Worm (Caenorhabditis elegans) whole organism, L4 larva: ENCODE results near the gene tpst-1.

ENCODE experiments used
- F10B5.3 ChIP-seq: sonication (generic microtip); optimal IDR thresholded peaks from 2 replicates; lab custom pipeline; 2016; ENCODE audit warnings: mild to moderate bottlenecking, missing genetic modification characterization, missing compliant biosample characterization
- F44E2.7 ChIP-seq: fragments of 200-800 bp; sonication (Bioruptor generic); IDR thresholded peaks from 2 replicates; pipeline ENCODE4 v2.1.2; 2022; ENCODE audit warnings: missing genetic modification characterization, missing compliant biosample characterization
- F49E8.2 ChIP-seq: sonication (generic microtip); optimal IDR thresholded peaks from 2 replicates; lab custom pipeline; 2016; ENCODE audit warnings: missing compliant biosample characterization, mild to moderate bottlenecking, missing genetic modification characterization, borderline replicate concordance
- R02D3.7 ChIP-seq: fragments of 150-350 bp; sonication (generic microtip); optimal IDR thresholded peaks from 3 replicates; lab custom pipeline; 2014; ENCODE audit warnings: missing biosample characterization, missing genetic modification characterization
- Y48G9A.11 ChIP-seq: fragments of 200-800 bp; sonication (Bioruptor generic); IDR thresholded peaks from 2 replicates; pipeline ENCODE4 v1.3.6; 2022; ENCODE audit warnings: missing genetic modification reagents, missing genetic modification characterization, missing compliant biosample characterization
- Y5F2A.4 ChIP-seq: fragments of 200-800 bp; sonication (Bioruptor generic); optimal IDR thresholded peaks from 2 replicates; lab custom pipeline; 2018; ENCODE audit warnings: mild to moderate bottlenecking, missing genetic modification characterization, missing compliant biosample characterization
- Y75B8A.6 ChIP-seq: fragments of 200-800 bp; sonication (Bioruptor generic); IDR thresholded peaks from 2 replicates; pipeline ENCODE4 v1.3.6; 2022; ENCODE audit warnings: missing genetic modification reagents, missing genetic modification characterization, missing compliant biosample characterization
- ZK337.2 ChIP-seq: fragments of 200-800 bp; sonication (Bioruptor generic); IDR thresholded peaks from 2 replicates; pipeline ENCODE4 v1.3.6; 2022; ENCODE audit warnings: missing genetic modification reagents, missing genetic modification characterization, missing compliant biosample characterization
- ama-1 ChIP-seq: fragments of 150-350 bp; optimal IDR thresholded peaks from 2 replicates; lab custom pipeline; 2014; ENCODE audit warnings: inconsistent platforms, mixed read lengths
- arid-1 ChIP-seq: fragments of 200-800 bp; sonication (Bioruptor generic); conservative IDR thresholded peaks from 2 replicates; pipeline ENCODE4 v1.3.6; 2022; ENCODE audit warnings: missing genetic modification reagents, missing genetic modification characterization, missing compliant biosample characterization
- ceh-44 ChIP-seq: fragments of 200-800 bp; sonication (Bioruptor generic); IDR thresholded peaks from 2 replicates; pipeline ENCODE4 v1.3.6; 2022; ENCODE audit warnings: missing genetic modification reagents, missing genetic modification characterization, missing compliant biosample characterization
- ceh-82 ChIP-seq: sonication (generic microtip); optimal IDR thresholded peaks from 2 replicates; lab custom pipeline; 2017; ENCODE audit warnings: missing biosample characterization, missing genetic modification characterization
- ctbp-1 ChIP-seq: fragments of 200-800 bp; sonication (Bioruptor generic); IDR thresholded peaks from 2 replicates; pipeline ENCODE4 v1.3.6; 2022; ENCODE audit warnings: missing genetic modification reagents, missing genetic modification characterization, missing compliant biosample characterization
- daf-16 ChIP-seq, 3 experiments: sonication (generic microtip); optimal IDR thresholded peaks; 2 replicates each; lab custom pipeline; 2016 to 2017; ENCODE audit warnings: missing genetic modification characterization in 3 of 3, missing genetic modification reagents in 3 of 3, mild to moderate bottlenecking in 2 of 3, missing compliant biosample characterization in 2 of 3, missing biosample characterization in 1 of 3, moderate library complexity in 1 of 3
- daf-8 ChIP-seq: fragments of 200-800 bp; sonication (Bioruptor generic); IDR thresholded peaks from 2 replicates; pipeline ENCODE4 v1.3.6; 2022; ENCODE audit warnings: missing genetic modification characterization, missing compliant biosample characterization
- dmd-8 ChIP-seq: fragments of 200-800 bp; sonication (Bioruptor generic); IDR thresholded peaks from 2 replicates; pipeline ENCODE4 v1.3.6; 2022; ENCODE audit warnings: missing genetic modification characterization, missing compliant biosample characterization
- duxl-1 ChIP-seq: sonication (generic microtip); optimal IDR thresholded peaks from 2 replicates; lab custom pipeline; 2016; ENCODE audit warnings: mild to moderate bottlenecking, missing genetic modification characterization, moderate library complexity, missing compliant biosample characterization; ENCODE audit not compliant: poor library complexity
- hif-1 ChIP-seq, 2 experiments: sonication (generic microtip); optimal IDR thresholded peaks; 2 replicates each; lab custom pipeline; 2016 to 2017; ENCODE audit warnings: missing compliant biosample characterization in 2 of 2, missing genetic modification characterization in 2 of 2, missing genetic modification reagents in 2 of 2, missing genotype in 2 of 2, mild to moderate bottlenecking in 1 of 2
- hlh-30 ChIP-seq: sonication (generic microtip); optimal IDR thresholded peaks from 2 replicates; lab custom pipeline; 2017; ENCODE audit warnings: antibody characterized with exemption, mild to moderate bottlenecking, missing genetic modification characterization, missing compliant biosample characterization; ENCODE audit not compliant: insufficient read depth
- lim-7 ChIP-seq: fragments of 200-800 bp; sonication (Bioruptor generic); IDR thresholded peaks from 2 replicates; pipeline ENCODE4 v1.3.6; 2022; ENCODE audit warnings: missing genetic modification characterization, missing compliant biosample characterization
- lin-1 ChIP-seq: fragments of 200-800 bp; sonication (Bioruptor generic); IDR thresholded peaks from 2 replicates; pipeline ENCODE4 v1.3.6; 2022; ENCODE audit warnings: missing genetic modification reagents, missing genetic modification characterization, missing compliant biosample characterization
- lin-39 ChIP-seq: fragments of 150-350 bp; optimal IDR thresholded peaks from 2 replicates; lab custom pipeline; 2014; ENCODE audit warnings: missing biosample characterization, missing genetic modification reagents, missing genetic modification characterization
- madf-9 ChIP-seq: fragments of 200-800 bp; sonication (Bioruptor generic); conservative IDR thresholded peaks from 2 replicates; pipeline ENCODE4 v1.3.6; 2022; ENCODE audit warnings: missing genetic modification reagents, missing genetic modification characterization, missing compliant biosample characterization
- mdl-1 ChIP-seq, 2 experiments: fragments of 150-350 bp in 1 of 2; sonication (generic microtip) in 1 of 2; optimal IDR thresholded peaks; 2 replicates each; lab custom pipeline; 2014 to 2017; ENCODE audit warnings: missing biosample characterization in 2 of 2, missing genetic modification characterization in 2 of 2
- mdt-29 ChIP-seq: fragments of 200-800 bp; sonication (Bioruptor generic); IDR thresholded peaks from 2 replicates; pipeline ENCODE4 v1.3.6; 2022; ENCODE audit warnings: missing genetic modification reagents, missing genetic modification characterization, missing compliant biosample characterization
- mep-1 ChIP-seq: fragments of 150-350 bp; sonication (generic microtip); optimal IDR thresholded peaks from 3 replicates; lab custom pipeline; 2014; ENCODE audit warnings: missing biosample characterization, missing genetic modification characterization
- mes-2 ChIP-seq: sonication (generic microtip); optimal IDR thresholded peaks from 2 replicates; lab custom pipeline; 2016; ENCODE audit warnings: missing genotype, mild to moderate bottlenecking, missing genetic modification characterization, missing compliant biosample characterization; ENCODE audit not compliant: poor library complexity, severe bottlenecking
- mxl-3 ChIP-seq: fragments of 200-800 bp; sonication (Bioruptor generic); optimal IDR thresholded peaks from 2 replicates; lab custom pipeline; 2018; ENCODE audit warnings: mild to moderate bottlenecking, missing genetic modification characterization, missing compliant biosample characterization
- nhr-102 ChIP-seq: sonication (generic microtip); optimal IDR thresholded peaks from 2 replicates; lab custom pipeline; 2016; ENCODE audit warnings: mild to moderate bottlenecking, missing genetic modification characterization, moderate library complexity, missing compliant biosample characterization
- nhr-11 ChIP-seq: fragments of 150-350 bp; optimal IDR thresholded peaks from 2 replicates; lab custom pipeline; 2014; ENCODE audit warnings: missing biosample characterization, missing genetic modification characterization
- nhr-25 ChIP-seq: sonication (generic microtip); optimal IDR thresholded peaks from 2 replicates; lab custom pipeline; 2017; ENCODE audit warnings: missing genetic modification characterization, mild to moderate bottlenecking, missing compliant biosample characterization, antibody characterized with exemption, moderate library complexity, borderline replicate concordance; ENCODE audit not compliant: insufficient read depth
- nhr-28 ChIP-seq: fragments of 150-350 bp; optimal IDR thresholded peaks from 2 replicates; lab custom pipeline; 2014; ENCODE audit warnings: missing biosample characterization, missing genetic modification characterization
- nhr-41 ChIP-seq: fragments of 200-800 bp; sonication (Bioruptor generic); IDR thresholded peaks from 2 replicates; pipeline ENCODE4 v1.3.6; 2022; ENCODE audit warnings: missing genetic modification reagents, missing genetic modification characterization, missing compliant biosample characterization
- nhr-42 ChIP-seq: fragments of 200-800 bp; sonication (Bioruptor generic); IDR thresholded peaks from 2 replicates; pipeline ENCODE4 v1.3.6; 2022; ENCODE audit warnings: missing genetic modification characterization, missing compliant biosample characterization
- nhr-6 ChIP-seq: fragments of 150-350 bp; optimal IDR thresholded peaks from 2 replicates; lab custom pipeline; 2014; ENCODE audit warnings: missing biosample characterization, missing genetic modification characterization
- nhr-77 ChIP-seq: fragments of 150-350 bp; optimal IDR thresholded peaks from 2 replicates; lab custom pipeline; 2014; ENCODE audit warnings: missing biosample characterization, missing genetic modification characterization
- pha-4 ChIP-seq, 2 experiments: fragments of 150-350 bp in 1 of 2; fragments of 200-800 bp in 1 of 2; sonication (Bioruptor generic) in 1 of 2; IDR thresholded peaks in 1 of 2; optimal IDR thresholded peaks in 1 of 2; 2 replicates each; pipeline versions ENCODE4 v1.3.6 to Lab custom; 2014 to 2022; ENCODE audit warnings: missing genetic modification characterization in 2 of 2, missing genetic modification reagents in 2 of 2, missing biosample characterization in 1 of 2, missing compliant biosample characterization in 1 of 2
- saeg-2 ChIP-seq: fragments of 200-800 bp; sonication (Bioruptor generic); IDR thresholded peaks from 2 replicates; pipeline ENCODE4 v1.3.6; 2022; ENCODE audit warnings: missing genetic modification reagents, missing genetic modification characterization, missing compliant biosample characterization
- set-16 ChIP-seq: fragments of 200-800 bp; sonication (Bioruptor generic); IDR thresholded peaks from 2 replicates; pipeline ENCODE4 v1.3.6; 2022; ENCODE audit warnings: missing genetic modification reagents, missing genetic modification characterization, missing compliant biosample characterization
- snpc-1.2 ChIP-seq: fragments of 200-800 bp; sonication (Bioruptor generic); IDR thresholded peaks from 2 replicates; pipeline ENCODE4 v1.3.6; 2022; ENCODE audit warnings: missing genetic modification reagents, missing genetic modification characterization, missing compliant biosample characterization
- tra-1 ChIP-seq: fragments of 200-800 bp; sonication (Bioruptor generic); IDR thresholded peaks from 2 replicates; pipeline ENCODE4 v1.3.6; 2022; ENCODE audit warnings: missing genetic modification reagents, missing genetic modification characterization, missing compliant biosample characterization
- unc-130 ChIP-seq: sonication (generic microtip); optimal IDR thresholded peaks from 2 replicates; lab custom pipeline; 2016; ENCODE audit warnings: missing genetic modification reagents, missing genetic modification characterization, missing compliant biosample characterization
- unc-39 ChIP-seq: sonication (generic microtip); optimal IDR thresholded peaks from 2 replicates; lab custom pipeline; 2017; ENCODE audit warnings: missing biosample characterization, missing genetic modification characterization
- zfp-2 ChIP-seq: sonication (generic microtip); optimal IDR thresholded peaks from 2 replicates; lab custom pipeline; 2016; ENCODE audit warnings: mild to moderate bottlenecking, missing genetic modification characterization, missing compliant biosample characterization
- zfp-3 ChIP-seq: fragments of 200-800 bp; sonication (Bioruptor generic); conservative IDR thresholded peaks from 2 replicates; pipeline ENCODE4 v1.3.6; 2022; ENCODE audit warnings: missing genetic modification reagents, missing genetic modification characterization, missing compliant biosample characterization
- zip-11 ChIP-seq: fragments of 200-800 bp; sonication (Bioruptor generic); IDR thresholded peaks from 2 replicates; pipeline ENCODE4 v1.3.6; 2022; ENCODE audit warnings: missing genetic modification characterization, missing compliant biosample characterization
- zip-2 ChIP-seq: fragments of 150-350 bp; optimal IDR thresholded peaks from 2 replicates; lab custom pipeline; 2014; ENCODE audit warnings: missing biosample characterization, missing genetic modification characterization
- ztf-11 ChIP-seq: fragments of 150-350 bp; optimal IDR thresholded peaks from 2 replicates; lab custom pipeline; 2014; ENCODE audit warnings: missing biosample characterization, missing genetic modification characterization

The tpst-1 gene

ce11 chrIII:12613138-12613915 is 48.8 kb downstream of the tpst-1 start:
- TF ChIP-seq unc-130, result no peak
- no peak for TF ChIP-seq lin-1 (GFP tag; lab: Robert Waterston, UW)
- no peak for TF ChIP-seq unc-39
- no peak for TF ChIP-seq ZK337.2 (GFP tag; lab: Robert Waterston, UW)
- no peak for TF ChIP-seq Y48G9A.11
- TF ChIP-seq ceh-44 (GFP tag; lab: Robert Waterston, UW), result no peak
- TF ChIP-seq R02D3.7 (tag; lab: Kevin White, UChicago), result no peak
- TF ChIP-seq zip-11, result no peak
- TF ChIP-seq daf-8 (GFP tag; lab: Robert Waterston, UW), result no peak
- TF ChIP-seq nhr-77 (tag; lab: Kevin White, UChicago), result no peak
- 0 out of 2 replicates have a peak, but pooled peaks have one; percentile 51 for TF ChIP-seq tra-1 (GFP tag; lab: Robert Waterston, UW)
- no peak for TF ChIP-seq mxl-3 (GFP tag; lab: Kevin White, UChicago)
- 0 out of 2 replicates have a peak, but pooled peaks have one; percentile 11 for TF ChIP-seq zfp-3 (GFP tag; lab: Robert Waterston, UW)
- no peak for TF ChIP-seq nhr-102 (tag; lab: Kevin White, UChicago)
- peak; percentile 62 for TF ChIP-seq pha-4 (GFP tag; IDR thresholded peaks at IDR 0.05; lab: Robert Waterston, UW)
- no peak for TF ChIP-seq pha-4 (tag; optimal IDR thresholded peaks at IDR 0.05; lab: Kevin White, UChicago)
- no peak for TF ChIP-seq mdl-1 (tag; optimal IDR thresholded peaks at IDR 0.05; lab: Kevin White, UChicago)
- TF ChIP-seq duxl-1 (tag; lab: Kevin White, UChicago), result no peak
- TF ChIP-seq daf-16 (GFP tag; optimal IDR thresholded peaks at IDR 0.05; lab: Kevin White, UChicago), result no peak
- TF ChIP-seq daf-16 (tag; optimal IDR thresholded peaks at IDR 0.05; lab: Kevin White, UChicago), result no peak
- no peak for TF ChIP-seq zip-2 (tag; lab: Kevin White, UChicago)
- TF ChIP-seq ctbp-1, result no peak
- TF ChIP-seq nhr-6 (tag; lab: Kevin White, UChicago), result no peak
- no peak for TF ChIP-seq nhr-25 (tag; lab: Kevin White, UChicago)
- no peak for TF ChIP-seq zfp-2 (tag; lab: Kevin White, UChicago)
- no peak for TF ChIP-seq mes-2
- no peak for TF ChIP-seq Y5F2A.4 (GFP tag; lab: Kevin White, UChicago)
- TF ChIP-seq dmd-8 (GFP tag; lab: Robert Waterston, UW), result no peak
- TF ChIP-seq nhr-41 (GFP tag; lab: Robert Waterston, UW), result no peak
- TF ChIP-seq lin-39, result no peak
- no peak for TF ChIP-seq F44E2.7 (GFP tag; lab: Robert Waterston, UW)
- no peak for TF ChIP-seq nhr-28 (tag; lab: Kevin White, UChicago)
- TF ChIP-seq Y75B8A.6 (GFP tag; lab: Robert Waterston, UW), result no peak
- TF ChIP-seq arid-1 (GFP tag; lab: Robert Waterston, UW), result no peak
- TF ChIP-seq lim-7, result no peak
- no peak for TF ChIP-seq ceh-82 (tag; lab: Kevin White, UChicago)
- TF ChIP-seq hif-1 (tag; optimal IDR thresholded peaks at IDR 0.05; lab: Kevin White, UChicago), result no peak
- peak; percentile 18 for TF ChIP-seq mep-1 (tag; lab: Kevin White, UChicago)
- no peak for TF ChIP-seq hlh-30 (tag; lab: Kevin White, UChicago)
- no peak for TF ChIP-seq madf-9 (GFP tag; lab: Robert Waterston, UW)
- no peak for TF ChIP-seq saeg-2
- TF ChIP-seq F49E8.2 (tag; lab: Kevin White, UChicago), result no peak
- no peak for TF ChIP-seq F10B5.3
- no peak for TF ChIP-seq nhr-11 (tag; lab: Kevin White, UChicago)
- TF ChIP-seq ama-1 (lab: Kevin White, UChicago), result peak; percentile 13
- TF ChIP-seq mdt-29 (GFP tag; lab: Robert Waterston, UW), result no peak
- peak; percentile 32 for TF ChIP-seq snpc-1.2
- TF ChIP-seq nhr-42, result no peak
- TF ChIP-seq set-16 (GFP tag; lab: Robert Waterston, UW), result peak; percentile 54; the same call in 1 of the 2 replicates
- TF ChIP-seq ztf-11 (tag; lab: Kevin White, UChicago), result no peak
